Worm (Caenorhabditis elegans): ENCODE data around the gene henn-1.

henn-1 gene

DNA sequence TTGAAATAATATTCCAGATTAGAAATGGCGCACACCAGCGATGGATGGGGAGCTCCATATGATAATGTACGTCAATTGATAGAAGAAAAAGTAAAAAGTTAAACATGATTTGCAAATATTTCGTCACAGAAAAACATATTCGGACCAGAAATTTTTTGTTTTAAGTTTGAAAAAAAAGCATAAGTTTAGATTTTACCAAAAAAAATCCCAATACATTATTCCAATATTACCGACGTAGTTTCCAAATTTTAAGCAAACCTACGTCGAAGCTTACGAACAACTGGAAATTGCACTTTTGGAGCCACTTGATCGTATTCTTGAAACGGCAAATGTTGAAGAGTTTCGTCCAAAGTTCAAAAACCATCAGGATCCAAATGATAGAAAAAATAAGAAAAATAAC is at the start of gene henn-1:
TSS of gene henn-1 (plus strand) at position 18 of the 400 bp plus-strand sequence.
- no peak for TF ChIP-seq unc-62 (GFP tag; optimal IDR thresholded peaks at IDR 0.05)

- TF ChIP-seq unc-62 (GFP tag; optimal IDR thresholded peaks at IDR 0.05), result no peak
Observed at ce11 chrIII:8185130-8185529, 47.3 kb upstream of the henn-1 start.

DNA sequence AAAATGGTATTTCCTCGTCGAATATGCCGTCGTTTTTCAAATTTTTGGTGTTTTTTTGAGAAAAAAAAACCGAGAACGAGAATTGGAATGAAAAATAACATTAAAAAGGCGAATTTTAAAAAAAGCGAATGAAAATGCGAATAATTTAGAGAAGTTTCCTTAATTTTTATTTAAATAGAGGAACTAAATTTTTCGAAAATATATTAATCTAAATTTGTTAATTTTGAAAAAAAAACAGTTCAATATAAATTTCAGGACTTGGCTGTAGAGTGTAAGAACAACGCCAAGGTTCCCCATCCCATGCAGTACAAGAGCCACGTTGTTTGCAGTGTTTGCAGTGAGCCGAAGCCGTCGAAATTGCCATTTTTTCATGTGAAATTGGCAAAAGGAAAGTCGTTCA is 41.9 kb upstream of the henn-1 start, which contains the start of gene C50C3.19:
TSS of gene C50C3.19 (plus strand) at position 301 of the 400 bp plus-strand sequence.
- TF ChIP-seq unc-62 (GFP tag; optimal IDR thresholded peaks at IDR 0.05), result no peak

DNA sequence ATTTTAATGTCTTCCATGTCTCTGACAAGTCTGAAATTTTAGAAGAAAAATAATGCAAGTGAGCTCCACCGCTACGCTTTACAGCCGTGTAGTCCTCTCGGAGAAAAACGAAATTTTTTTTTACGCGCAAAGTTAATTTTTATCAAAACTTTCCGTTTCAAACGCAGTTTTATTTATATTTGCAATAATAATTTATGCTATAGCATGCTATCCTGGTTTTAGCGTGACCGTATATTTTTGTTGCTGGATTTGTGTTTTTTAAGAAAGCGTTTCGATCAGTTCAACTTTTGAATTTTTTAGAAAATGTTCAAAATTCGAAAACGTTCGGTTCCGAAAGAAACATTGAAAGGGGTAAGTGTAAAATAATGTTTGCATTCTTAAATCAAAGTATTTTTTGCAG is 40.8 kb upstream of the henn-1 start, which contains the start of gene C50C3.1:
TSS of gene C50C3.1 (plus strand) at position 301 of the 400 bp plus-strand sequence.
- no peak for TF ChIP-seq unc-62 (GFP tag; optimal IDR thresholded peaks at IDR 0.05)

DNA sequence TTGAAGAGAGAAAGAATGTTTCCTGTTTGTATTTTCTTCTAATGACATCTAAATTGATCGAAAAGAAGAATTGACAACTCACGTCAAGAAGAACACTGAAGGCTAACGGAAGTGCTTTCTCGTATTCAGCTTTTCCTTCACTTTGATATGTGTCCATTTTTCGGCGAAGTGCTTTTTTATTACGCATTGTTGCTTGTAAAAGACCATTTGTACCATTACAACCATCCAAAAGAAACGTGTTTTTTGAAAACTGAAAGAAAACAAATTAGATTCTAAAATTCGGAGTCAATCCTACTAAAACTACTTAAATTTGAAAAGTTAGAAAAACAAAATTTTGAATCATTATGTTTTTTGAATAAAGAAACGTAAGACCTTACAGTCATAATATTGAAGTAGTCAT is 33.4 kb upstream of the henn-1 start:
- no peak for TF ChIP-seq unc-62 (GFP tag; optimal IDR thresholded peaks at IDR 0.05)

ce11 chrIII:8201117-8201516 is 31.3 kb upstream of the henn-1 start, which contains the start of gene unc-36:
Gene unc-36, minus strand, starts transcription at chrIII:8201217.
- TF ChIP-seq unc-62 (GFP tag; optimal IDR thresholded peaks at IDR 0.05), result no peak

- no peak for TF ChIP-seq unc-62 (GFP tag; optimal IDR thresholded peaks at IDR 0.05)
Observed at ce11 chrIII:8201760-8202159, 30.7 kb upstream of the henn-1 start.

- no peak for TF ChIP-seq unc-62 (GFP tag; optimal IDR thresholded peaks at IDR 0.05)
Observed at ce11 chrIII:8202754-8203153, 29.7 kb upstream of the henn-1 start, which contains the start of gene snb-5. Gene snb-5, plus strand, starts transcription at chrIII:8203054.

DNA sequence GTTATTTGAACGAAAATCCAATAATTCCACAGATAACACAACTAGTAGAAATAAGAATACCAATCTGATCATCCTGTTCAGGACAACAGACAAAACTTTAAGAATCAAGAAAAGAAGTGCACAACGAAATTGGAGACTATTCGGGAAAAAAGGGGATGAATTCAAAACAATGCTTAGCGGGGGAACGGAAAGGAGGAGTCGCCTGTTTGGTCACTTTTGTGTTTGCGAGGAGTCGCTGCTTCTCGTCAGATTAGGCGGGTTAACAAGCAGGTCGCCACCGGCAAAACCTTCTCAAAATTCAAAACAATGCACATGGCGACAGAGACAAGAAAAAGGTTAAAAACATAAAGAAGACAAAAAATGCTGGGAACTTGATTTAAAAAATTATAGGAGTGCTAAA is 22.7 kb upstream of the henn-1 start, which contains the start of gene C30A5.10:
TSS of gene C30A5.10 (minus strand) at position 101 of the 400 bp plus-strand sequence.
- no peak for TF ChIP-seq unc-62 (GFP tag; optimal IDR thresholded peaks at IDR 0.05)

- TF ChIP-seq unc-62 (GFP tag; optimal IDR thresholded peaks at IDR 0.05), result no peak
Observed at ce11 chrIII:8211562-8211961, 20.9 kb upstream of the henn-1 start.

ce11 chrIII:8216224-8216623 is 16.2 kb upstream of the henn-1 start, which contains the start of gene unc-86:
Gene unc-86, minus strand, starts transcription at chrIII:8216336.
- no peak for TF ChIP-seq unc-62 (GFP tag; optimal IDR thresholded peaks at IDR 0.05)

- TF ChIP-seq unc-62 (GFP tag; optimal IDR thresholded peaks at IDR 0.05), result no peak
Observed at ce11 chrIII:8217919-8218318, 14.5 kb upstream of the henn-1 start, which contains the start of gene C30A5.16. Gene C30A5.16, plus strand, starts transcription at chrIII:8218219.

DNA sequence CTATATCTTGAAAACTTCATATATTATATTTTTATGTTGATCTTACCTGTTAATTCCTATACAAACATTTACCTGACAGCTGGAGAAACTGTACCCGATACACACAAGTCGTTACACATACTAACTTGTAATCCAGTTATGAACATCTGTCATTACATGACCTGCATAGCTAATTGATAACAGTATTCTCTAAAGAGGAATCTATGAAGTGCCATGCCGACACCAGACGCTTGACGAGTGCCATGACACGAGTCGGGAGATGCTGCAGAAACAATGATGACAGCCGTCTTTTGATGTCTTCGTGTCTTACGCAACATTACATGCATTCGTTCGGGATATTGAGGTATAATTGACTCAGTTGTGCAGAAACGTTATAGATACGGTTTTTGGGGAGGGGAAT is 12.4 kb upstream of the henn-1 start:
- no peak for TF ChIP-seq unc-62 (GFP tag; optimal IDR thresholded peaks at IDR 0.05)

ce11 chrIII:8224769-8225168 is 7.7 kb upstream of the henn-1 start, which contains the start of gene mob-4:
Gene mob-4, plus strand, starts transcription at chrIII:8225097.
- no peak for TF ChIP-seq unc-62 (GFP tag; optimal IDR thresholded peaks at IDR 0.05)

- TF ChIP-seq unc-62 (GFP tag; optimal IDR thresholded peaks at IDR 0.05), result no peak
Observed at ce11 chrIII:8226178-8226577, 6.3 kb upstream of the henn-1 start, which contains the start of gene rfs-1. Gene rfs-1, plus strand, starts transcription at chrIII:8226478.

ce11 chrIII:8227511-8227910 is 4.9 kb upstream of the henn-1 start, which contains the start of gene fbxl-1:
Gene fbxl-1, plus strand, starts transcription at chrIII:8227830.
- no peak for TF ChIP-seq unc-62 (GFP tag; optimal IDR thresholded peaks at IDR 0.05)

- TF ChIP-seq unc-62 (GFP tag; optimal IDR thresholded peaks at IDR 0.05), result no peak
Observed at ce11 chrIII:8228916-8229315, 3.5 kb upstream of the henn-1 start.

ce11 chrIII:8229480-8229879 is 3.0 kb upstream of the henn-1 start:
- no peak for TF ChIP-seq unc-62 (GFP tag; optimal IDR thresholded peaks at IDR 0.05)

Data from whole organism, dauer.